Fruit fly (Drosophila melanogaster): ENCODE results near the gene Fim.
A peak's percentile ranks its signal among the peaks of the same experiment; 100 is the strongest.

The Fim gene

DNA sequence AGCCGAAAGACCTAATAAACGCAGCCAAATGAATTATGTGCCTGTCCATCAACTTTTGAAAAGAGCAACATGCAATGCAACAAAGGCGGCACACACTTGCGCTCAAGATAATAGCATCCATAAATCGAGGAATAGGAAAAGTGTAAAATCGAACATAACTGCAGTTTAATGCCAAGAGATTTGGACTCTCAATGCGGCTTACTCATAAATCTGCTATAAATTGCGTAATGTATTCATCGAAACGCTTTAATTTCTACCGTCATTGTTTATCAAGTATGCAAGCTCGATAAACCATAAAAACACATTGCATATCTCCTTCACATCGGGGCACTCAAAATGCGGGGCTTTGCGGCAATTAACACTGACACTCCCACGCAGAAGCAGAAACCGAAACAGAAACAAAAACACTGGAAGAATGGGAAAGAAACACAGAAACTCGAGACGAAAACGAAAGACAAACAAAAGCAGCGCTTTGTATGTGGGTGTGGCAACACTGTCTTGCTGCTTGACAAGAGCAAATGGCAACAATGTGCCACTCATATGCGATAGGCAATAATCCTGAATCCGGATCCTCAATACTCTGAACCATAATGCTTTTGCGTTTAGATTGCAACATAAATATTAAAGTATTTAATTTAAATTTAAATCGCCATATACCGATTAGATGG, 3.7 kb downstream of the Fim start (continued):
- no peak for TF ChIP-seq Bgb (GFP tag; IDR thresholded peaks at IDR 0.05; ENCODE audit: partially characterized antibody)
- no peak for TF ChIP-seq btn (GFP tag; optimal IDR thresholded peaks at IDR 0.05)
- peak; percentile 75 for TF ChIP-seq sens (GFP tag)
- peak; percentile 17 for TF ChIP-seq CG17829 (tag; optimal IDR thresholded peaks at IDR 0.05)
- TF ChIP-seq Deaf1 (tag; optimal IDR thresholded peaks at IDR 0.05): no peak
- no peak for TF ChIP-seq CTCF (GFP tag; optimal IDR thresholded peaks at IDR 0.05)
- TF ChIP-seq tio (GFP tag; optimal IDR thresholded peaks at IDR 0.05): peak; percentile 20
- peak; percentile 37; the same call in 1 of the 2 replicates for TF ChIP-seq ara (GFP tag; IDR thresholded peaks at IDR 0.05)
- TF ChIP-seq CG6791 (GFP tag; IDR thresholded peaks at IDR 0.05; ENCODE audit: partially characterized antibody): 0 out of 3 replicates have a peak, but pooled peaks have one; percentile 41
- TF ChIP-seq onecut (GFP tag; IDR thresholded peaks at IDR 0.05): no peak
- TF ChIP-seq Dbx (GFP tag; IDR thresholded peaks at IDR 0.05): no peak
- no peak for TF ChIP-seq pita (GFP tag; optimal IDR thresholded peaks at IDR 0.05)
- TF ChIP-seq CG12219 (GFP tag; optimal IDR thresholded peaks at IDR 0.05): peak; percentile 10
- TF ChIP-seq stwl (tag; optimal IDR thresholded peaks at IDR 0.05): peak; percentile 99
- TF ChIP-seq corto (GFP tag; optimal IDR thresholded peaks at IDR 0.05): no peak
- no peak for TF ChIP-seq H15 (GFP tag; IDR thresholded peaks at IDR 0.05)
- TF ChIP-seq repo (GFP tag; optimal IDR thresholded peaks at IDR 0.05): peak; percentile 13
- no peak for TF ChIP-seq CG10147 (GFP tag; optimal IDR thresholded peaks at IDR 0.05)
- no peak for TF ChIP-seq Hey (tag; optimal IDR thresholded peaks at IDR 0.05)
- no peak for TF ChIP-seq hkb (optimal IDR thresholded peaks at IDR 0.05)
- TF ChIP-seq hkb (GFP tag; IDR thresholded peaks at IDR 0.05): no peak
- no peak for TF ChIP-seq CG17186 (GFP tag; optimal IDR thresholded peaks at IDR 0.05)
- TF ChIP-seq pan (optimal IDR thresholded peaks at IDR 0.05): no peak
- peak in 1 of 2 experiments; percentile 38 for TF ChIP-seq pan (GFP tag; optimal IDR thresholded peaks at IDR 0.05 in 1 of 2, IDR thresholded peaks at IDR 0.05 in 1 of 2)
- peak; percentile 14 for TF ChIP-seq az2 (GFP tag; optimal IDR thresholded peaks at IDR 0.05)
- no peak for TF ChIP-seq NfI (GFP tag; optimal IDR thresholded peaks at IDR 0.05)
- TF ChIP-seq Awh (GFP tag; IDR thresholded peaks at IDR 0.05): no peak
- no peak for TF ChIP-seq h (optimal IDR thresholded peaks at IDR 0.05)
- no peak for TF ChIP-seq Mad (GFP tag; optimal IDR thresholded peaks at IDR 0.05)
- TF ChIP-seq CG10267 (tag; optimal IDR thresholded peaks at IDR 0.05): no peak
- TF ChIP-seq seq (GFP tag; IDR thresholded peaks at IDR 0.05): no peak
- TF ChIP-seq CG12236 (GFP tag; optimal IDR thresholded peaks at IDR 0.05): no peak
- TF ChIP-seq nerfin-2 (GFP tag; IDR thresholded peaks at IDR 0.05; ENCODE audit: partially characterized antibody): no peak
- no peak for TF ChIP-seq jumu (GFP tag; optimal IDR thresholded peaks at IDR 0.05)
- TF ChIP-seq scrt (GFP tag; optimal IDR thresholded peaks at IDR 0.05): no peak
- peak; percentile 74 for TF ChIP-seq ci (GFP tag; IDR thresholded peaks at IDR 0.05)
- no peak for TF ChIP-seq CG4328 (GFP tag; optimal IDR thresholded peaks at IDR 0.05)
- TF ChIP-seq CG7372 (GFP tag; IDR thresholded peaks at IDR 0.05): no peak
- TF ChIP-seq Nf-YB (GFP tag; optimal IDR thresholded peaks at IDR 0.05): no peak
- peak; percentile 31 for TF ChIP-seq CG12071 (GFP tag; optimal IDR thresholded peaks at IDR 0.05)
- no peak for TF ChIP-seq CG1792 (GFP tag; optimal IDR thresholded peaks at IDR 0.05)
- TF ChIP-seq CG3407 (GFP tag; optimal IDR thresholded peaks at IDR 0.05): peak; percentile 51
- no peak for TF ChIP-seq CG18764 (GFP tag; optimal IDR thresholded peaks at IDR 0.05)
- no peak for TF ChIP-seq nom (GFP tag; optimal IDR thresholded peaks at IDR 0.05)
- TF ChIP-seq CG14050 (GFP tag; IDR thresholded peaks at IDR 0.05): no peak
- TF ChIP-seq CG5180 (GFP tag; optimal IDR thresholded peaks at IDR 0.05): no peak
- no peak for TF ChIP-seq CG11398 (GFP tag; optimal IDR thresholded peaks at IDR 0.05)
- no peak for TF ChIP-seq CG14014 (GFP tag; IDR thresholded peaks at IDR 0.05)
- TF ChIP-seq crc (GFP tag; optimal IDR thresholded peaks at IDR 0.05): no peak
- no peak for TF ChIP-seq CG33213 (GFP tag; optimal IDR thresholded peaks at IDR 0.05)
- TF ChIP-seq sisA (GFP tag; IDR thresholded peaks at IDR 0.05): 0 out of 2 replicates have a peak, but pooled peaks have one; percentile 17
- no peak for TF ChIP-seq chn (GFP tag; optimal IDR thresholded peaks at IDR 0.05)

Data from whole organism, embryonic.